Worm (Caenorhabditis elegans) whole organism, late embryonic: Measurements from ENCODE around the gene C25H3.11.

Experiments used
- C08G9.2 ChIP-seq: sonication (generic microtip); optimal IDR thresholded peaks from 2 replicates; lab custom pipeline; 2016; ENCODE audit warnings: mild to moderate bottlenecking, missing genetic modification characterization, moderate library complexity, missing compliant biosample characterization
- ceh-18 ChIP-seq: sonication (generic microtip); optimal IDR thresholded peaks from 2 replicates; lab custom pipeline; 2016; ENCODE audit warnings: missing genetic modification characterization, missing compliant biosample characterization
- dmd-4 ChIP-seq: sonication (generic microtip); optimal IDR thresholded peaks from 2 replicates; lab custom pipeline; 2016; ENCODE audit warnings: borderline replicate concordance, missing genetic modification characterization, missing compliant biosample characterization
- elt-2 ChIP-seq: sonication (generic microtip); optimal IDR thresholded peaks from 2 replicates; lab custom pipeline; 2016; ENCODE audit warnings: missing genetic modification reagents, missing genetic modification characterization, missing compliant biosample characterization

- TF ChIP-seq elt-2 (tag; lab: Kevin White, UChicago) (peak; percentile 21), ceh-18 (tag; lab: Kevin White, UChicago) (no peak), dmd-4 (tag; lab: Kevin White, UChicago) (no peak), C08G9.2 (tag; lab: Kevin White, UChicago) (no peak)
These were observed 12.6 kb upstream of the C25H3.11 start for ce11 chrII:5701485-5701884.
